Worm (Caenorhabditis elegans) whole organism, L2 larva: Measurements from ENCODE around the gene nhr-35.

Experiments
- F13H6.1 ChIP-seq: sonication (generic microtip); optimal IDR thresholded peaks from 2 replicates; lab custom pipeline; 2016; ENCODE audit warnings: missing genetic modification characterization, missing compliant biosample characterization
- R02D3.7 ChIP-seq: fragments of 150-350 bp; optimal IDR thresholded peaks from 2 replicates; lab custom pipeline; 2014; ENCODE audit warnings: missing biosample characterization, missing genetic modification characterization
- ZK546.5 ChIP-seq: sonication (generic microtip); optimal IDR thresholded peaks from 2 replicates; lab custom pipeline; 2017; ENCODE audit warnings: missing biosample characterization, missing genetic modification characterization
- alr-1 ChIP-seq: fragments of 150-350 bp; optimal IDR thresholded peaks from 2 replicates; lab custom pipeline; 2014; ENCODE audit warnings: missing biosample characterization, missing genetic modification characterization
- aly-2 ChIP-seq: fragments of 150-350 bp; optimal IDR thresholded peaks from 2 replicates; lab custom pipeline; 2014; ENCODE audit warnings: missing biosample characterization, missing genetic modification characterization
- ama-1 ChIP-seq: fragments of 150-350 bp; optimal IDR thresholded peaks from 2 replicates; lab custom pipeline; 2018; ENCODE audit warnings: inconsistent platforms
- ceh-82 ChIP-seq: fragments of 150-350 bp; optimal IDR thresholded peaks from 2 replicates; lab custom pipeline; 2014; ENCODE audit warnings: missing biosample characterization, missing genetic modification characterization
- dmd-4 ChIP-seq: sonication (generic microtip); optimal IDR thresholded peaks from 2 replicates; lab custom pipeline; 2017; ENCODE audit warnings: missing biosample characterization, missing genetic modification characterization
- egl-27 ChIP-seq: sonication (generic microtip); optimal IDR thresholded peaks from 3 replicates; lab custom pipeline; 2017; ENCODE audit warnings: missing biosample characterization, missing genetic modification reagents, missing genetic modification characterization
- elt-1 ChIP-seq: fragments of 150-350 bp; optimal IDR thresholded peaks from 2 replicates; lab custom pipeline; 2014; ENCODE audit warnings: missing biosample characterization, missing genetic modification characterization
- fos-1 ChIP-seq: fragments of 150-350 bp; optimal IDR thresholded peaks from 2 replicates; lab custom pipeline; 2014; ENCODE audit warnings: missing biosample characterization, missing genetic modification characterization
- gmeb-1 ChIP-seq: fragments of 150-350 bp; optimal IDR thresholded peaks from 2 replicates; lab custom pipeline; 2014; ENCODE audit warnings: missing biosample characterization, missing genetic modification characterization
- lin-11 ChIP-seq: fragments of 150-350 bp; sonication (generic microtip); optimal IDR thresholded peaks from 2 replicates; lab custom pipeline; 2014; ENCODE audit warnings: missing biosample characterization, missing genetic modification characterization, inconsistent platforms, mixed read lengths
- lin-13 ChIP-seq: fragments of 150-350 bp; optimal IDR thresholded peaks from 2 replicates; lab custom pipeline; 2014; ENCODE audit warnings: missing biosample characterization, missing genetic modification reagents, missing genetic modification characterization
- lin-39 ChIP-seq: fragments of 150-350 bp; optimal IDR thresholded peaks from 2 replicates; lab custom pipeline; 2014; ENCODE audit warnings: missing biosample characterization, missing genetic modification reagents, missing genetic modification characterization
- lsy-2 ChIP-seq, 2 experiments: fragments of 150-350 bp in 1 of 2; sonication (generic microtip) in 1 of 2; optimal IDR thresholded peaks; 2 replicates each; lab custom pipeline; 2014 to 2017; ENCODE audit warnings: missing biosample characterization in 2 of 2, missing genetic modification characterization in 2 of 2
- mbf-1 ChIP-seq: sonication (generic microtip); optimal IDR thresholded peaks from 2 replicates; lab custom pipeline; 2017; ENCODE audit warnings: missing biosample characterization, missing genetic modification characterization
- nhr-10 ChIP-seq: sonication (generic microtip); optimal IDR thresholded peaks from 2 replicates; lab custom pipeline; 2017; ENCODE audit warnings: missing biosample characterization, missing genetic modification characterization
- nhr-11 ChIP-seq: fragments of 150-350 bp; optimal IDR thresholded peaks from 2 replicates; lab custom pipeline; 2014; ENCODE audit warnings: missing biosample characterization, missing genetic modification characterization
- nhr-12 ChIP-seq: fragments of 150-350 bp; optimal IDR thresholded peaks from 2 replicates; lab custom pipeline; 2014; ENCODE audit warnings: missing biosample characterization, missing genetic modification characterization
- nhr-129 ChIP-seq: fragments of 150-350 bp; optimal IDR thresholded peaks from 2 replicates; lab custom pipeline; 2014; ENCODE audit warnings: missing biosample characterization, missing genetic modification characterization
- nhr-21 ChIP-seq: fragments of 150-350 bp; optimal IDR thresholded peaks from 2 replicates; lab custom pipeline; 2014; ENCODE audit warnings: missing biosample characterization, missing genetic modification characterization
- nhr-23 ChIP-seq: fragments of 150-350 bp; optimal IDR thresholded peaks from 2 replicates; lab custom pipeline; 2014; ENCODE audit warnings: missing biosample characterization, missing genetic modification reagents, missing genetic modification characterization
- nhr-237 ChIP-seq: fragments of 150-350 bp; optimal IDR thresholded peaks from 2 replicates; lab custom pipeline; 2014; ENCODE audit warnings: missing biosample characterization, missing genetic modification characterization
- nhr-25 ChIP-seq: fragments of 150-350 bp; sonication (generic microtip); optimal IDR thresholded peaks from 3 replicates; lab custom pipeline; 2014; ENCODE audit warnings: missing biosample characterization, missing genetic modification characterization
- nhr-6 ChIP-seq: fragments of 150-350 bp; optimal IDR thresholded peaks from 2 replicates; lab custom pipeline; 2014; ENCODE audit warnings: missing biosample characterization, missing genetic modification characterization
- peb-1 ChIP-seq: fragments of 150-350 bp; optimal IDR thresholded peaks from 2 replicates; lab custom pipeline; 2014; ENCODE audit warnings: missing biosample characterization, missing genetic modification characterization
- sem-4 ChIP-seq: fragments of 150-350 bp; optimal IDR thresholded peaks from 2 replicates; lab custom pipeline; 2014; ENCODE audit warnings: missing biosample characterization, missing genetic modification reagents, missing genetic modification characterization
- skn-1 ChIP-seq: sonication (generic microtip); optimal IDR thresholded peaks from 2 replicates; lab custom pipeline; 2017; ENCODE audit warnings: missing biosample characterization, missing genetic modification characterization
- sma-9 ChIP-seq, 2 experiments: fragments of 150-350 bp in 1 of 2; sonication (generic microtip) in 1 of 2; optimal IDR thresholded peaks; 2 replicates each; lab custom pipeline; 2014 to 2016; ENCODE audit warnings: missing genetic modification characterization in 2 of 2, mild to moderate bottlenecking in 1 of 2, missing biosample characterization in 1 of 2, missing compliant biosample characterization in 1 of 2, missing genetic modification reagents in 1 of 2, moderate library complexity in 1 of 2
- snpc-4 ChIP-seq: fragments of 150-350 bp; optimal IDR thresholded peaks from 2 replicates; lab custom pipeline; 2014; ENCODE audit warnings: missing biosample characterization, missing genetic modification characterization
- unc-39 ChIP-seq: fragments of 150-350 bp; optimal IDR thresholded peaks from 2 replicates; lab custom pipeline; 2014; ENCODE audit warnings: missing biosample characterization, missing genetic modification characterization
- zag-1 ChIP-seq: fragments of 150-350 bp; optimal IDR thresholded peaks from 2 replicates; lab custom pipeline; 2014; ENCODE audit warnings: missing biosample characterization, missing genetic modification characterization
- ztf-1 ChIP-seq: fragments of 200-800 bp; sonication (Bioruptor generic); conservative IDR thresholded peaks from 2 replicates; pipeline ENCODE4 v1.3.6; 2022; ENCODE audit warnings: missing genetic modification characterization, missing compliant biosample characterization
- ztf-11 ChIP-seq: sonication (generic microtip); optimal IDR thresholded peaks from 2 replicates; lab custom pipeline; 2017; ENCODE audit warnings: missing biosample characterization, missing genetic modification characterization
- ztf-4 ChIP-seq: fragments of 150-350 bp; optimal IDR thresholded peaks from 2 replicates; lab custom pipeline; 2014; ENCODE audit warnings: missing biosample characterization, missing genetic modification characterization

Gene nhr-35

DNA sequence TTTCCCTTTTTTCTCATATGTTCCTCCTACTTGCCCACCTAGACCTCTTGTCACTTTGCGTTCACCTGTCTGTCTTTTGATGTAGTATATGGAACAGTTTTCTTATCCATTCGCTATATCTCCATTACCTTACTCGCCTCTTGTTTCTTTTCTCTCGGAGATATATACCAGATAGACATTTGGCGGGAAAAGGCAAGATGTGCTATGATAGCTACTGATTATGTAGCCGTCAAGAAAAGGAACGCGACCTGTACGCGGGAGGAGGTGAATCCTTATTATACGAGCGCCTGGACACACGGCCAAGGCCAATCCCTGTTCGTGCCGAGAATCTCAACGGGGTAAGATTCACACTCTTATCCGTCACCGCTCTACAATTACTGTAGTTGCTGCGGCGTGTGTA lies 20.5 kb downstream of the nhr-35 start:
- TF ChIP-seq sma-9 (GFP tag; optimal IDR thresholded peaks at IDR 0.05; lab: Kevin White, UChicago): peak; percentile 8
- TF ChIP-seq sma-9 (tag; optimal IDR thresholded peaks at IDR 0.05; lab: Kevin White, UChicago): no peak
- TF ChIP-seq unc-39 (tag; lab: Kevin White, UChicago): no peak
- TF ChIP-seq, all 48 proteins: peak for 1

DNA sequence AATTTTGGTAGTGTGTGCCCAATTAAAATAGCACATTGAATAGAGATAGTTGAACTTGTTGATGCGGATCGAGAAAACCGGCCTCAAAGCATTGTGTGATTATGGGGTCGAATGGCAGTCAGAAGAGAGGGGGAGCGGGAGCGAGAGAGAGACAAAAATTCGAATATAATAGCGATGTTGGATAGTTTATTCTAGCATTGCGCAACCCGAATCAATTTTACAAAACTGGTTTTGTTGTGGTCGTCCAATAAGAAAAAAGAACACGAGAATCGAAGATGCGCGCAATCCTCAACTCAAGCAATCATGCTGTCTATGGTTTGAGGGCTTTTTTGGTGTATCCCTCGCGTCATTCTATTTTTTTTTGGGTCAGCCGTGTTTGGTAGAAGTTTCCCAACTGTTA lies 21.0 kb downstream of the nhr-35 start:
- TF ChIP-seq sma-9 (GFP tag; optimal IDR thresholded peaks at IDR 0.05; lab: Kevin White, UChicago) (peak; percentile 6), sma-9 (tag; optimal IDR thresholded peaks at IDR 0.05; lab: Kevin White, UChicago) (no peak), mbf-1 (tag; lab: Kevin White, UChicago) (no peak), F13H6.1 (tag; lab: Kevin White, UChicago) (peak; percentile 17), fos-1 (no peak), nhr-21 (tag; lab: Kevin White, UChicago) (no peak), nhr-129 (tag; lab: Kevin White, UChicago) (peak; percentile 16)

DNA sequence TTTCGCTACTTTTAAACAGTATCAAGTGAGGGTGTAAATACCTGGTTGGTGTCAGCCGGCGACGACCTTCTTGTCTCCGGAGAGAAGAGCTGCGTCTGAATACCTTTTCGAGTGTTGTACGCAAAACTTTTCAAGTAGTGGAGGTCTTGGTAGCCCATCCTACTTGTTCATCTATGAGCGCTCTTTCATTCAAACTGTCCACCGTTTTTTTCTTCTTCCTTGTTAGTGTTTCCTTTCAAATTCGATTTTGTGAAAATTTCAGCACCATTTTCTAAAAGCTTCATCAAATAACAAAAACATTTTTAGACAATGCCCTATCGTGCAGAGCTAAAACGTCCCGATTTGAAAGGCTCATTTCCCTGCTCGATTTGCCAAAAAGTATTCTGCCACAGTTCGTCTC lies 21.9 kb downstream of the nhr-35 start, which contains the start of gene ham-2:
TSS of gene ham-2 (plus strand) at position 301 of the 400 bp plus-strand sequence.
- TF ChIP-seq ztf-11 (tag; lab: Kevin White, UChicago) (no peak), lsy-2 (tag; optimal IDR thresholded peaks at IDR 0.05; lab: Kevin White, UChicago) (no peak), alr-1 (tag; lab: Kevin White, UChicago) (no peak), egl-27 (no peak), sma-9 (GFP tag; optimal IDR thresholded peaks at IDR 0.05; lab: Kevin White, UChicago) (no peak), sma-9 (tag; optimal IDR thresholded peaks at IDR 0.05; lab: Kevin White, UChicago) (no peak), nhr-6 (tag; lab: Kevin White, UChicago) (no peak), ztf-1 (GFP tag; lab: Robert Waterston, UW) (no peak), nhr-237 (tag; lab: Kevin White, UChicago) (no peak), ceh-82 (no peak)
- TF ChIP-seq, all 48 proteins: peak for 0

DNA sequence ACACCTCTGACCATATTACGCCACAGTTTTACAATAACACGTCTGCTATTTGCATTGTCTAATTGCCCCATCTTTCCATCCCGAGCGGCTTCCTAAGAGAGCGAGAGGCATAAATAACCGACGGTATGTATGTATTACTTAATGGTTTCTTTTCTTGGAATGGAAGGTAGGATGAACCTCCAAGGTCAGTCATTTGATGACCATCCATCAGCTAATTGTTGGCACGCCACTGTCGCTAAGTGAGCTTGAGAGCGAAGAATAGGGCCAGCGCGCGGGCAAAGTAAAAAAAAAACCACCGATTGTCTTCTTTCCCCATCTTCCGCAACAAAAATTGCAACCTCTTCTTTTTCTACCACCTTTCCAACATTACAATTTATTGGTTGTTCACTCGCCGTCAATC lies 23.5 kb downstream of the nhr-35 start:
- TF ChIP-seq nhr-25 (tag; lab: Kevin White, UChicago) (peak; percentile 34), sem-4 (tag; lab: Kevin White, UChicago) (peak; percentile 20), peb-1 (tag; lab: Kevin White, UChicago) (no peak)

DNA sequence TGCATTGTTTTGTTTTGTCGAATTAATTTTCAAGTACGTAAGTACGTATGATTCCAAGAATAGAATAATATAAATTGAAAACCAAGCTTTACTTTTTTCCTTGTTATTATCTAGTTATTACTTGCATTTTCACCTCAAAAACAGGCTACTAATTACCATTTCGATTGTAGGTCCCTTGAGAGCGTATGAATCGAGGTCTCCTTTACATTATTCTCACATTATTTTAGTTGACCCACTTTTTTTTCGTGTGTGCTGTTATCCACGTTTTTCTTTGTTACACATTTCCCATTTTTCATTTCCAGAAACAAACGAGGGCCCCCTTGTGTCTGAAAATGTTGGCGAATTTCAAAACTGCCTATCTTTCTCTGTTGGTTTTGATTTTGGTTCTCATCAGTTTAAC lies 29.4 kb downstream of the nhr-35 start, which contains the start of gene C05E11.6:
TSS of gene C05E11.6 (plus strand) at position 301 of the 400 bp plus-strand sequence.
- TF ChIP-seq ZK546.5: no peak
- TF ChIP-seq nhr-11 (tag; lab: Kevin White, UChicago): no peak
- TF ChIP-seq fos-1: no peak
- TF ChIP-seq R02D3.7 (tag; lab: Kevin White, UChicago): no peak
- TF ChIP-seq dmd-4: no peak
- TF ChIP-seq snpc-4 (tag; lab: Kevin White, UChicago): no peak
- TF ChIP-seq alr-1 (tag; lab: Kevin White, UChicago): no peak
- TF ChIP-seq lin-13: no peak
- no peak for TF ChIP-seq skn-1 (tag; lab: Kevin White, UChicago)
- TF ChIP-seq nhr-23: no peak
- no peak for TF ChIP-seq lin-11 (tag; lab: Kevin White, UChicago)
- TF ChIP-seq F13H6.1 (tag; lab: Kevin White, UChicago): no peak
- TF ChIP-seq peb-1 (tag; lab: Kevin White, UChicago): no peak
- TF ChIP-seq ama-1 (lab: Kevin White, UChicago): no peak
- TF ChIP-seq ztf-4: no peak
- no peak for TF ChIP-seq elt-1
- no peak for TF ChIP-seq sem-4 (tag; lab: Kevin White, UChicago)
- TF ChIP-seq ztf-11 (tag; lab: Kevin White, UChicago): no peak
- no peak for TF ChIP-seq aly-2 (tag; lab: Kevin White, UChicago)
- TF ChIP-seq gmeb-1 (tag; lab: Kevin White, UChicago): no peak

DNA sequence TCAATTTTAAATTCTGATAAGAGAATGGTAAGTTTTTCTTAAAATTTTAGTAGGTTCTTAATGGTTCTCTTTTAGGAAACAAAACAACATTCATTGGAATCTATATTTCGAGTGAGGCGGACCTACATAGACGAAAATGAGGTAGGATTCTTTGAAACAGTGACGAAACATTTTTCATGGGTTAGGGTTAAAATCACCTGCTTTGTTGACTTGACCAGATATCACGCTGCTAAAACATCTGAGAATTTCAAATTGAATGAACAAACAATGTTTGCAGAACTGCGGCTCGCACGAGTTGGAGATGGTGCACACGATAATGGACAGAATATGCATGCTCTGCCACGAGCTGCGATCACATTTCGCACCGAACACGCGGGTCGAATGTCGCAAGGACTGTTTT lies 29.8 kb downstream of the nhr-35 start:
- TF ChIP-seq zag-1 (no peak), gmeb-1 (tag; lab: Kevin White, UChicago) (no peak), lin-39 (no peak), nhr-129 (tag; lab: Kevin White, UChicago) (no peak), mbf-1 (tag; lab: Kevin White, UChicago) (no peak), R02D3.7 (tag; lab: Kevin White, UChicago) (no peak), nhr-12 (tag; lab: Kevin White, UChicago) (no peak), aly-2 (tag; lab: Kevin White, UChicago) (no peak), nhr-6 (tag; lab: Kevin White, UChicago) (no peak), nhr-10 (tag; lab: Kevin White, UChicago) (no peak)
- TF ChIP-seq, all 48 proteins: peak for 0
